Worm (Caenorhabditis elegans): ENCODE results near the gene irld-48.

The irld-48 gene

ce11 chrII:2975561-2976230 lies 19.8 kb downstream of the irld-48 start:
- no peak for TF ChIP-seq chd-7 (tag; optimal IDR thresholded peaks at IDR 0.05)
- no peak for TF ChIP-seq F57A8.1 (GFP tag; optimal IDR thresholded peaks at IDR 0.05)
- peak; percentile 87 for TF ChIP-seq atf-7 (tag; optimal IDR thresholded peaks at IDR 0.05)
- TF ChIP-seq dpff-1 (tag; optimal IDR thresholded peaks at IDR 0.05), result no peak
- 0 out of 2 replicates have a peak, but pooled peaks have one; percentile 16 for TF ChIP-seq dox-1 (GFP tag; IDR thresholded peaks at IDR 0.05)
- TF ChIP-seq nhr-80 (tag; optimal IDR thresholded peaks at IDR 0.05), result peak; percentile 55
- TF ChIP-seq ceh-79 (tag; optimal IDR thresholded peaks at IDR 0.05), result no peak
- no peak for TF ChIP-seq nhr-27 (tag; optimal IDR thresholded peaks at IDR 0.05)
- TF ChIP-seq F10E7.11 (tag; optimal IDR thresholded peaks at IDR 0.05), result no peak
- TF ChIP-seq T07F8.4 (tag; optimal IDR thresholded peaks at IDR 0.05), result no peak
- no peak for TF ChIP-seq xnd-1 (tag; optimal IDR thresholded peaks at IDR 0.05)
- no peak for TF ChIP-seq B0019.2 (GFP tag; conservative IDR thresholded peaks at IDR 0.05)
- TF ChIP-seq F55B11.4 (tag; optimal IDR thresholded peaks at IDR 0.05; ENCODE audit: borderline replicate concordance, insufficient read depth), result no peak
- TF ChIP-seq lin-40 (tag; optimal IDR thresholded peaks at IDR 0.05), result no peak
- no peak for TF ChIP-seq Y79H2A.3 (GFP tag; conservative IDR thresholded peaks at IDR 0.05)
- no peak for TF ChIP-seq hmg-1.2 (GFP tag; IDR thresholded peaks at IDR 0.05)
- TF ChIP-seq Y67H2A.10 (GFP tag; conservative IDR thresholded peaks at IDR 0.05), result no peak
- TF ChIP-seq pha-4 (tag; optimal IDR thresholded peaks at IDR 0.05), result no peak
- TF ChIP-seq attf-3 (GFP tag; conservative IDR thresholded peaks at IDR 0.05), result no peak
- TF ChIP-seq B0035.1 (tag; optimal IDR thresholded peaks at IDR 0.05), result no peak

DNA sequence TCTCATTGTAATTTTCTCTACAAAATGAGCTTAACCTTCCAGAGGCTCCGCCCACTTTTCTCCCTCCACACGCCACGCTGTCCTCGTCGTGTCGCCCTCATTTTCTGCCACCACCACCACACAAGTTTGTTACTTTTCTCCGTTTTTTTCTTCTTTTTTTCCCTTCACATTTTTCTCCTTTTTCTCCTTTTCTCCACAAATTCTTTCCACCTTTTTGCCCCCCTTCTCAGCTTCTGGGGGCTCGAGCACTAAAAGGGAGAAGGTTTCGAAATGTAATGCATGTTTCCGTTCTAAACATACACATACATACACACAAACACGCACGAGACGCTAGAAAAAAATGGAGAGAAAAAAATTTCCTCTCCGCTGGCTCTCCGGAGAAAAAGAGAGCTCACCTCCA lies 20.7 kb downstream of the irld-48 start, which contains the start of gene nhr-88:
Gene nhr-88 (plus strand): TSS at position 43 of the 400 bp plus-strand sequence.
- TF ChIP-seq ceh-27 (GFP tag; optimal IDR thresholded peaks at IDR 0.05) (no peak), snpc-1.1 (tag; optimal IDR thresholded peaks at IDR 0.05; ENCODE audit: insufficient read depth) (no peak), madf-10 (tag; optimal IDR thresholded peaks at IDR 0.05) (no peak), B0261.1 (tag; optimal IDR thresholded peaks at IDR 0.05) (no peak), F22D6.2 (tag; optimal IDR thresholded peaks at IDR 0.05) (no peak), lin-54 (GFP tag; optimal IDR thresholded peaks at IDR 0.05) (no peak), dpl-1 (GFP tag; optimal IDR thresholded peaks at IDR 0.05) (no peak), rec-8 (tag; optimal IDR thresholded peaks at IDR 0.05) (no peak), Y67H2A.10 (GFP tag; conservative IDR thresholded peaks at IDR 0.05) (no peak), F23B12.7 (tag; optimal IDR thresholded peaks at IDR 0.05; ENCODE audit: insufficient read depth) (no peak), mxl-1 (tag; optimal IDR thresholded peaks at IDR 0.05) (no peak), chd-7 (tag; optimal IDR thresholded peaks at IDR 0.05) (peak; percentile 18), ztf-6 (GFP tag; IDR thresholded peaks at IDR 0.05) (no peak), nhr-120 (GFP tag; IDR thresholded peaks at IDR 0.05) (no peak), K11D2.4 (GFP tag; IDR thresholded peaks at IDR 0.05) (no peak), C17E4.6 (GFP tag; IDR thresholded peaks at IDR 0.05) (no peak), F37B4.10 (GFP tag; IDR thresholded peaks at IDR 0.05) (no peak), ztf-28 (GFP tag; IDR thresholded peaks at IDR 0.05) (no peak), lin-40 (tag; optimal IDR thresholded peaks at IDR 0.05) (no peak), ekl-4 (GFP tag; IDR thresholded peaks at IDR 0.05) (no peak), pbrm-1 (GFP tag; IDR thresholded peaks at IDR 0.05) (no peak), F57C9.4 (tag; optimal IDR thresholded peaks at IDR 0.05) (no peak), xnd-1 (tag; optimal IDR thresholded peaks at IDR 0.05) (no peak), let-526 (GFP tag; IDR thresholded peaks at IDR 0.05) (no peak), lsy-27 (tag; optimal IDR thresholded peaks at IDR 0.05; ENCODE audit: borderline replicate concordance, insufficient read depth) (no peak), cebp-2 (GFP tag; IDR thresholded peaks at IDR 0.05) (no peak), F49E8.2 (tag; optimal IDR thresholded peaks at IDR 0.05; ENCODE audit: insufficient read depth) (no peak), F57A8.1 (GFP tag; optimal IDR thresholded peaks at IDR 0.05) (no peak), repo-1 (tag; optimal IDR thresholded peaks at IDR 0.05) (no peak), ceh-100 (GFP tag; IDR thresholded peaks at IDR 0.05) (no peak), zim-3 (tag; optimal IDR thresholded peaks at IDR 0.05) (no peak), B0035.1 (tag; optimal IDR thresholded peaks at IDR 0.05) (no peak)
